Fruit fly (Drosophila melanogaster) whole organism, adult: ENCODE measurements around the gene CG12099.

ENCODE experiments used
- CG11617 ChIP-seq: fragments of 200-800 bp; sonication (Bioruptor generic); optimal IDR thresholded peaks from 2 replicates; lab custom pipeline; 2017; ENCODE audit warnings: mild to moderate bottlenecking, missing biosample characterization, missing genetic modification reagents, missing genetic modification characterization
- CG12768 ChIP-seq: fragments of 200-800 bp; sonication (Bioruptor generic); optimal IDR thresholded peaks from 2 replicates; lab custom pipeline; 2017; ENCODE audit warnings: missing biosample characterization, missing genetic modification characterization, mild to moderate bottlenecking, moderate library complexity, missing genetic modification reagents
- CG14711 ChIP-seq: fragments of 200-800 bp; sonication (Bioruptor generic); optimal IDR thresholded peaks from 2 replicates; lab custom pipeline; 2018; ENCODE audit warnings: missing biosample characterization, mild to moderate bottlenecking, missing genetic modification characterization, moderate library complexity
- CG5204 ChIP-seq: fragments of 200-800 bp; sonication (Bioruptor generic); optimal IDR thresholded peaks from 2 replicates; lab custom pipeline; 2016; ENCODE audit warnings: missing biosample characterization, missing genetic modification characterization
- CG7045 ChIP-seq: fragments of 200-800 bp; sonication (Bioruptor generic); optimal IDR thresholded peaks from 2 replicates; lab custom pipeline; 2017; ENCODE audit warnings: missing biosample characterization, mild to moderate bottlenecking, missing genetic modification characterization
- Mnt ChIP-seq: fragments of 200-800 bp; sonication (Bioruptor generic); optimal IDR thresholded peaks from 2 replicates; lab custom pipeline; 2016; ENCODE audit warnings: missing biosample characterization, mild to moderate bottlenecking, missing genetic modification characterization
- bab1 ChIP-seq: fragments of 200-800 bp; sonication (Bioruptor generic); optimal IDR thresholded peaks from 3 replicates; lab custom pipeline; 2019; ENCODE audit warnings: missing biosample characterization, mild to moderate bottlenecking, missing genetic modification characterization, moderate library complexity
- cic ChIP-seq: fragments of 200-800 bp; sonication (Bioruptor generic); optimal IDR thresholded peaks from 2 replicates; lab custom pipeline; 2017; ENCODE audit warnings: missing biosample characterization, mild to moderate bottlenecking, missing genetic modification characterization, moderate library complexity
- kay ChIP-seq: fragments of 200-800 bp; sonication (Bioruptor generic); peaks from one replicate; lab custom pipeline; 2016; ENCODE audit warnings: missing biosample characterization, missing genetic modification characterization, borderline replicate concordance
- ovo ChIP-seq: fragments of 200-800 bp; sonication (Bioruptor generic); optimal IDR thresholded peaks from 2 replicates; lab custom pipeline; 2016; ENCODE audit warnings: missing biosample characterization, missing genetic modification characterization
- pad ChIP-seq: fragments of 200-800 bp; sonication (Bioruptor generic); optimal IDR thresholded peaks from 3 replicates; lab custom pipeline; 2017; ENCODE audit warnings: missing biosample characterization, missing genetic modification characterization, mild to moderate bottlenecking, moderate library complexity, missing genetic modification reagents
- toe ChIP-seq: fragments of 200-800 bp; sonication (Bioruptor generic); optimal IDR thresholded peaks from 2 replicates; lab custom pipeline; 2016; ENCODE audit warnings: missing biosample characterization, missing genetic modification characterization

- TF ChIP-seq toe (GFP tag; lab: Kevin White, UChicago) (no peak), kay (GFP tag; lab: Kevin White, UChicago) (no peak), Mnt (GFP tag; lab: Kevin White, UChicago) (no peak), CG7045 (GFP tag; lab: Kevin White, UChicago) (no peak), pad (GFP tag; lab: Kevin White, UChicago) (no peak), CG11617 (peak; percentile 58), CG14711 (tag; lab: Kevin White, UChicago) (no peak), CG5204 (GFP tag; lab: Kevin White, UChicago) (no peak), CG12768 (GFP tag; lab: Kevin White, UChicago) (no peak), bab1 (GFP tag; lab: Kevin White, UChicago) (no peak), ovo (GFP tag; lab: Kevin White, UChicago) (no peak), cic (no peak)
Measured at dm6 chr3L:1584003-1584402, 25.7 kb upstream of the CG12099 start.
